Fruit fly (Drosophila melanogaster) S2 (cell line): ENCODE results near the gene Vps16A.

Experiments
- CG8478 ChIP-seq: fragments of >200 bp; optimal IDR thresholded peaks from 2 replicates; lab custom pipeline; 2018
- CTCF ChIP-seq, 2 experiments: fragments of >200 bp; optimal IDR thresholded peaks; 2 replicates each; lab custom pipeline; 2018

DNA sequence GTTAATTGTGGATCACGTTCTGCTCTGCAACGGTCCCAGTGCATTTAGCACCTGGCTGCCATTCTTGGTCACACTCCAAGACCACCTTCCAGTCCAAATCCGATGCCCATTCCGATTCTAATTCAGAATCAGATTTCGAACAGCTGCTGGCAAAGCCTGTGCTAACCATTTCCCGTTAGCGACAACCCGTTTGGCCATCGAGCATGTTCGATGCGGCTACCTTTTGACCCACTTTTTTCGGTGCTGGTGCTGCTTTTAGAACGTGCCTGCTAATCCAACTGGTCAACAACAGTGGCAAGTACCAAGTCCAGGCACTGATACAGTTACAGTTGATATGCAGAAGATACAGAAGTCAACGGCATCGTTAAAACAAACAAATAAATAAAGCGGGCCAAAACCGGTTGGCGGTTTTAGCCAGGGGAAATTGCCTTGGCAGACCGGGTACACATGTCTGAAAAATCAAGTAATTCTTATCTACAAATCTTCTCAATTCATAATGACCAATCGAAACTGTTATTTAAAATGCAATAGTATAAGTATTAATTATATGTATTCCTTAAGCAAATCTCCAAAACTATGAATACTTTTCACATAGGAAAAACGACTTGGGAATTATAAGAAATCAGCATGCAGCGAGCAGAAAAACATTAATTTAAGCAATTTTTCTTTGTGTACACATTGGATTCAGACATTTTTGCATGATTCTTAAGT lies 17.6 kb upstream of the Vps16A start:
- TF ChIP-seq CTCF (optimal IDR thresholded peaks at IDR 0.05; lab: Kevin White, UChicago) (no peak), CG8478 (no peak)
